Worm (Caenorhabditis elegans): ENCODE measurements around the gene F59E12.8.

DNA sequence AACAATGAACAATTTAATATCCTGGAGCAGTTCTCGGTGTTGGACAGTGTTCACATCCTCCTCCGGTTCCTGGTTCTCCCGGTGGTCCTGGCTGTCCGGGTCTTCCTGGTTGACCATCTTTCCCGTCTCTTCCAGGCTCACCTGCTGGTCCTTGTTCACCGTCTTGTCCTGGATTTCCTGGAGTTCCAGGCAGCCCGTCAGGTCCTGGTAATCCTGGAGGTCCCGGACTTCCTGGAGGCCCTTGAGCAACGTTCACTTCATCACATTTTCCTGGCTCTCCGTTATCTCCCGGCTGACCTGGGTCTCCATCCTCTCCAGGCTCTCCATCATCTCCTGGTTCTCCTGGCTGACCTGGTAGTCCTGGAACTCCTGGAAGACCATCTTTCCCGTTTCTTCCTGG is 14.7 kb upstream of the F59E12.8 start:
- TF ChIP-seq nhr-237 (tag; optimal IDR thresholded peaks at IDR 0.05) = no peak
- no peak for TF ChIP-seq unc-62 (GFP tag; optimal IDR thresholded peaks at IDR 0.05)
- no peak for TF ChIP-seq bed-3 (GFP tag; optimal IDR thresholded peaks at IDR 0.05)
- no peak for TF ChIP-seq pha-4 (tag; optimal IDR thresholded peaks at IDR 0.05)
- TF ChIP-seq elt-3 (tag; optimal IDR thresholded peaks at IDR 0.05) = no peak
- TF ChIP-seq blmp-1 (tag; optimal IDR thresholded peaks at IDR 0.05) = no peak
- TF ChIP-seq ces-1 (GFP tag; optimal IDR thresholded peaks at IDR 0.05) = no peak
- no peak for TF ChIP-seq snpc-4 (tag; optimal IDR thresholded peaks at IDR 0.05)
- no peak for TF ChIP-seq unc-39 (tag; optimal IDR thresholded peaks at IDR 0.05)
- no peak for TF ChIP-seq lsy-2 (tag; optimal IDR thresholded peaks at IDR 0.05)
- no peak for TF ChIP-seq ztf-11 (tag; optimal IDR thresholded peaks at IDR 0.05)
- TF ChIP-seq sptf-1 (tag; optimal IDR thresholded peaks at IDR 0.05) = no peak

All from whole organism, mixed stage, embryonic.